Worm (Caenorhabditis elegans) whole organism, L2 larva: Measurements from ENCODE around the gene ule-2.

ENCODE experiments used
- C34F6.9 ChIP-seq: fragments of 150-350 bp; optimal IDR thresholded peaks from 2 replicates; lab custom pipeline; 2014; ENCODE audit warnings: missing biosample characterization, missing genetic modification characterization
- R02D3.7 ChIP-seq: fragments of 150-350 bp; optimal IDR thresholded peaks from 2 replicates; lab custom pipeline; 2014; ENCODE audit warnings: missing biosample characterization, missing genetic modification characterization
- Y55F3AM.14 ChIP-seq: fragments of 200-800 bp; sonication (Bioruptor generic); optimal IDR thresholded peaks from 2 replicates; lab custom pipeline; 2018; ENCODE audit warnings: mild to moderate bottlenecking, missing genetic modification characterization, missing compliant biosample characterization
- alr-1 ChIP-seq: fragments of 150-350 bp; optimal IDR thresholded peaks from 2 replicates; lab custom pipeline; 2014; ENCODE audit warnings: missing biosample characterization, missing genetic modification characterization
- aly-2 ChIP-seq: fragments of 150-350 bp; optimal IDR thresholded peaks from 2 replicates; lab custom pipeline; 2014; ENCODE audit warnings: missing biosample characterization, missing genetic modification characterization
- ama-1 ChIP-seq: fragments of 150-350 bp; optimal IDR thresholded peaks from 2 replicates; lab custom pipeline; 2018; ENCODE audit warnings: inconsistent platforms
- blmp-1 ChIP-seq: sonication (generic microtip); optimal IDR thresholded peaks from 2 replicates; lab custom pipeline; 2017; ENCODE audit warnings: missing genetic modification characterization, mild to moderate bottlenecking, missing compliant biosample characterization, antibody characterized with exemption, moderate library complexity; ENCODE audit not compliant: insufficient read depth
- ceh-16 ChIP-seq: fragments of 150-350 bp; optimal IDR thresholded peaks from 2 replicates; lab custom pipeline; 2014; ENCODE audit warnings: missing biosample characterization, missing genetic modification characterization
- ceh-82 ChIP-seq: fragments of 150-350 bp; optimal IDR thresholded peaks from 2 replicates; lab custom pipeline; 2014; ENCODE audit warnings: missing biosample characterization, missing genetic modification characterization
- dmd-4 ChIP-seq: sonication (generic microtip); optimal IDR thresholded peaks from 2 replicates; lab custom pipeline; 2017; ENCODE audit warnings: missing biosample characterization, missing genetic modification characterization
- egl-27 ChIP-seq: sonication (generic microtip); optimal IDR thresholded peaks from 3 replicates; lab custom pipeline; 2017; ENCODE audit warnings: missing biosample characterization, missing genetic modification reagents, missing genetic modification characterization
- elt-1 ChIP-seq: fragments of 150-350 bp; optimal IDR thresholded peaks from 2 replicates; lab custom pipeline; 2014; ENCODE audit warnings: missing biosample characterization, missing genetic modification characterization
- gmeb-1 ChIP-seq: fragments of 150-350 bp; optimal IDR thresholded peaks from 2 replicates; lab custom pipeline; 2014; ENCODE audit warnings: missing biosample characterization, missing genetic modification characterization
- lin-13 ChIP-seq: fragments of 150-350 bp; optimal IDR thresholded peaks from 2 replicates; lab custom pipeline; 2014; ENCODE audit warnings: missing biosample characterization, missing genetic modification reagents, missing genetic modification characterization
- lin-39 ChIP-seq: fragments of 150-350 bp; optimal IDR thresholded peaks from 2 replicates; lab custom pipeline; 2014; ENCODE audit warnings: missing biosample characterization, missing genetic modification reagents, missing genetic modification characterization
- mab-5 ChIP-seq: fragments of 150-350 bp; optimal IDR thresholded peaks from 2 replicates; lab custom pipeline; 2014; ENCODE audit warnings: missing biosample characterization, missing genetic modification characterization
- mbf-1 ChIP-seq: sonication (generic microtip); optimal IDR thresholded peaks from 2 replicates; lab custom pipeline; 2017; ENCODE audit warnings: missing biosample characterization, missing genetic modification characterization
- mdl-1 ChIP-seq, 2 experiments: fragments of 150-350 bp in 1 of 2; sonication (generic microtip) in 1 of 2; optimal IDR thresholded peaks; 2 replicates each; lab custom pipeline; 2017; ENCODE audit warnings: missing biosample characterization in 2 of 2, missing genetic modification characterization in 2 of 2
- nhr-129 ChIP-seq: fragments of 150-350 bp; optimal IDR thresholded peaks from 2 replicates; lab custom pipeline; 2014; ENCODE audit warnings: missing biosample characterization, missing genetic modification characterization
- nhr-21 ChIP-seq: fragments of 150-350 bp; optimal IDR thresholded peaks from 2 replicates; lab custom pipeline; 2014; ENCODE audit warnings: missing biosample characterization, missing genetic modification characterization
- nhr-23 ChIP-seq: fragments of 150-350 bp; optimal IDR thresholded peaks from 2 replicates; lab custom pipeline; 2014; ENCODE audit warnings: missing biosample characterization, missing genetic modification reagents, missing genetic modification characterization
- nhr-237 ChIP-seq: fragments of 150-350 bp; optimal IDR thresholded peaks from 2 replicates; lab custom pipeline; 2014; ENCODE audit warnings: missing biosample characterization, missing genetic modification characterization
- nhr-25 ChIP-seq: fragments of 150-350 bp; sonication (generic microtip); optimal IDR thresholded peaks from 3 replicates; lab custom pipeline; 2014; ENCODE audit warnings: missing biosample characterization, missing genetic modification characterization
- nhr-77 ChIP-seq: fragments of 150-350 bp; optimal IDR thresholded peaks from 2 replicates; lab custom pipeline; 2014; ENCODE audit warnings: missing biosample characterization, missing genetic modification characterization
- peb-1 ChIP-seq: fragments of 150-350 bp; optimal IDR thresholded peaks from 2 replicates; lab custom pipeline; 2014; ENCODE audit warnings: missing biosample characterization, missing genetic modification characterization
- sem-4 ChIP-seq: fragments of 150-350 bp; optimal IDR thresholded peaks from 2 replicates; lab custom pipeline; 2014; ENCODE audit warnings: missing biosample characterization, missing genetic modification reagents, missing genetic modification characterization
- sma-3 ChIP-seq: sonication (generic microtip); optimal IDR thresholded peaks from 2 replicates; lab custom pipeline; 2016; ENCODE audit warnings: missing genetic modification reagents, missing genetic modification characterization, missing compliant biosample characterization
- sma-9 ChIP-seq, 2 experiments: fragments of 150-350 bp in 1 of 2; sonication (generic microtip) in 1 of 2; optimal IDR thresholded peaks; 2 replicates each; lab custom pipeline; 2014 to 2016; ENCODE audit warnings: missing genetic modification characterization in 2 of 2, mild to moderate bottlenecking in 1 of 2, missing biosample characterization in 1 of 2, missing compliant biosample characterization in 1 of 2, missing genetic modification reagents in 1 of 2, moderate library complexity in 1 of 2
- snpc-4 ChIP-seq: fragments of 150-350 bp; optimal IDR thresholded peaks from 2 replicates; lab custom pipeline; 2014; ENCODE audit warnings: missing biosample characterization, missing genetic modification characterization
- unc-39 ChIP-seq: fragments of 150-350 bp; optimal IDR thresholded peaks from 2 replicates; lab custom pipeline; 2014; ENCODE audit warnings: missing biosample characterization, missing genetic modification characterization
- unc-55 ChIP-seq: fragments of 150-350 bp; sonication (generic microtip); optimal IDR thresholded peaks from 3 replicates; lab custom pipeline; 2014; ENCODE audit warnings: missing biosample characterization, missing genetic modification reagents, missing genetic modification characterization
- ztf-1 ChIP-seq: fragments of 200-800 bp; sonication (Bioruptor generic); conservative IDR thresholded peaks from 2 replicates; pipeline ENCODE4 v1.3.6; 2022; ENCODE audit warnings: missing genetic modification characterization, missing compliant biosample characterization
- ztf-4 ChIP-seq: fragments of 150-350 bp; optimal IDR thresholded peaks from 2 replicates; lab custom pipeline; 2014; ENCODE audit warnings: missing biosample characterization, missing genetic modification characterization

ule-2 gene

ce11 chrIV:14631726-14632125 is 3.2 kb upstream of the ule-2 start:
- TF ChIP-seq sem-4 (tag; lab: Kevin White, UChicago) = no peak
- no peak for TF ChIP-seq blmp-1 (tag; lab: Kevin White, UChicago)
- TF ChIP-seq nhr-77 (tag; lab: Kevin White, UChicago) = no peak
- no peak for TF ChIP-seq alr-1 (tag; lab: Kevin White, UChicago)
- no peak for TF ChIP-seq C34F6.9
- no peak for TF ChIP-seq aly-2
- no peak for TF ChIP-seq snpc-4 (tag; lab: Kevin White, UChicago)
- no peak for TF ChIP-seq lin-39
- TF ChIP-seq unc-55 = no peak

ce11 chrIV:14632799-14633198 is 2.1 kb upstream of the ule-2 start, which contains the start of gene irld-4:
Gene irld-4, plus strand, starts transcription at chrIV:14633099.
- TF ChIP-seq sem-4 (tag; lab: Kevin White, UChicago) (no peak), aly-2 (no peak), blmp-1 (tag; lab: Kevin White, UChicago) (no peak), lin-39 (no peak), ztf-4 (tag; lab: Kevin White, UChicago) (no peak), alr-1 (tag; lab: Kevin White, UChicago) (no peak), sma-9 (GFP tag; optimal IDR thresholded peaks at IDR 0.05; lab: Kevin White, UChicago) (no peak), sma-9 (tag; optimal IDR thresholded peaks at IDR 0.05; lab: Kevin White, UChicago) (no peak), nhr-23 (tag; lab: Kevin White, UChicago) (no peak), R02D3.7 (tag; lab: Kevin White, UChicago) (no peak), nhr-21 (tag; lab: Kevin White, UChicago) (no peak), peb-1 (tag; lab: Kevin White, UChicago) (no peak), lin-13 (no peak), mab-5 (no peak), snpc-4 (tag; lab: Kevin White, UChicago) (no peak), ama-1 (no peak)

ce11 chrIV:14637413-14637812 is 2.5 kb downstream of the ule-2 start, which contains the start of gene srlf-27:
Gene srlf-27, plus strand, starts transcription at chrIV:14637713.
- no peak for TF ChIP-seq C34F6.9
- no peak for TF ChIP-seq sma-3
- TF ChIP-seq nhr-23 (tag; lab: Kevin White, UChicago) = no peak
- no peak for TF ChIP-seq ztf-1
- TF ChIP-seq nhr-25 (tag; lab: Kevin White, UChicago) = no peak
- no peak for TF ChIP-seq sem-4 (tag; lab: Kevin White, UChicago)
- TF ChIP-seq Y55F3AM.14 (GFP tag; lab: Kevin White, UChicago) = no peak
- no peak for TF ChIP-seq lin-39
- no peak for TF ChIP-seq R02D3.7 (tag; lab: Kevin White, UChicago)
- no peak for TF ChIP-seq nhr-237 (tag; lab: Kevin White, UChicago)
- TF ChIP-seq unc-39 (tag; lab: Kevin White, UChicago) = no peak
- no peak for TF ChIP-seq egl-27
- TF ChIP-seq mbf-1 (tag; lab: Kevin White, UChicago) = no peak
- no peak for TF ChIP-seq sma-9 (GFP tag; optimal IDR thresholded peaks at IDR 0.05; lab: Kevin White, UChicago)
- TF ChIP-seq sma-9 (tag; optimal IDR thresholded peaks at IDR 0.05; lab: Kevin White, UChicago) = no peak
- no peak for TF ChIP-seq blmp-1 (tag; lab: Kevin White, UChicago)
- no peak for TF ChIP-seq mab-5
- TF ChIP-seq ceh-82 (tag; lab: Kevin White, UChicago) = no peak
- TF ChIP-seq gmeb-1 (tag; lab: Kevin White, UChicago) = no peak
- TF ChIP-seq mdl-1 (tag; optimal IDR thresholded peaks at IDR 0.05; lab: Kevin White, UChicago) = no peak

- TF ChIP-seq egl-27 = no peak
- TF ChIP-seq nhr-129 (tag; lab: Kevin White, UChicago) = no peak
- TF ChIP-seq elt-1 (tag; lab: Kevin White, UChicago) = no peak
- TF ChIP-seq sem-4 (tag; lab: Kevin White, UChicago) = no peak
- no peak for TF ChIP-seq lin-13
- TF ChIP-seq gmeb-1 (tag; lab: Kevin White, UChicago) = no peak
- no peak for TF ChIP-seq ceh-16 (tag; lab: Kevin White, UChicago)
- TF ChIP-seq Y55F3AM.14 (GFP tag; lab: Kevin White, UChicago) = no peak
- TF ChIP-seq ztf-4 (tag; lab: Kevin White, UChicago) = no peak
- no peak for TF ChIP-seq nhr-77 (tag; lab: Kevin White, UChicago)
- TF ChIP-seq dmd-4 (tag; lab: Kevin White, UChicago) = no peak
- TF ChIP-seq ama-1 = no peak
- TF ChIP-seq nhr-25 (tag; lab: Kevin White, UChicago) = no peak
These were observed 18.1 kb downstream of the ule-2 start, which contains the start of gene talp-3 for ce11 chrIV:14653066-14653465. Gene talp-3, minus strand, starts transcription at chrIV:14653380.
